Worm (Caenorhabditis elegans): ENCODE data around the gene T05A1.5.

- TF ChIP-seq ztf-29 (GFP tag; IDR thresholded peaks at IDR 0.05) = no peak
- no peak for TF ChIP-seq med-1 (GFP tag; optimal IDR thresholded peaks at IDR 0.05; ENCODE audit: insufficient read depth)
- TF ChIP-seq cog-1 (tag; optimal IDR thresholded peaks at IDR 0.05) = no peak
- TF ChIP-seq T22C8.4 (GFP tag; IDR thresholded peaks at IDR 0.05) = no peak
- TF ChIP-seq tab-1 (GFP tag; IDR thresholded peaks at IDR 0.05) = no peak
- TF ChIP-seq ztf-23 (GFP tag; IDR thresholded peaks at IDR 0.05) = no peak
- no peak for TF ChIP-seq flt-1 (GFP tag; IDR thresholded peaks at IDR 0.05)
Measured at ce11 chrIV:9536124-9536523, 10.0 kb upstream of the T05A1.5 start.
